Worm (Caenorhabditis elegans) whole organism, young adult: ENCODE measurements around the gene elpc-4.

Source experiments
- F49E8.2 ChIP-seq: sonication (generic microtip); optimal IDR thresholded peaks from 3 replicates; lab custom pipeline; 2017; ENCODE audit warnings: missing genetic modification characterization, mild to moderate bottlenecking, missing compliant biosample characterization, antibody characterized with exemption, moderate library complexity; ENCODE audit not compliant: insufficient read depth
- efl-1 ChIP-seq: fragments of 150-350 bp; optimal IDR thresholded peaks from 2 replicates; lab custom pipeline; 2014; ENCODE audit warnings: missing biosample characterization, missing genetic modification reagents, missing genetic modification characterization
- madf-6 ChIP-seq: fragments of 200-800 bp; sonication (Bioruptor generic); IDR thresholded peaks from 2 replicates; pipeline ENCODE4 v1.3.6; 2022; ENCODE audit warnings: missing genetic modification reagents, missing genetic modification characterization, missing compliant biosample characterization
- nfya-1 ChIP-seq: sonication (generic microtip); optimal IDR thresholded peaks from 2 replicates; lab custom pipeline; 2017; ENCODE audit warnings: antibody characterized with exemption, missing compliant biosample characterization, missing genetic modification characterization, borderline replicate concordance; ENCODE audit not compliant: insufficient read depth
- nhr-90 ChIP-seq: sonication (generic microtip); optimal IDR thresholded peaks from 2 replicates; lab custom pipeline; 2016; ENCODE audit warnings: missing genotype, mild to moderate bottlenecking, missing genetic modification characterization, missing compliant biosample characterization
- pha-4 ChIP-seq: fragments of 150-350 bp; sonication (generic microtip); optimal IDR thresholded peaks from 2 replicates; lab custom pipeline; 2014; ENCODE audit warnings: missing biosample characterization, missing genetic modification reagents, missing genetic modification characterization
- rpc-1 ChIP-seq, 2 experiments: fragments of 150-350 bp in 1 of 2; sonication (generic microtip) in 1 of 2; optimal IDR thresholded peaks; 2 replicates each; lab custom pipeline; 2014 to 2018; ENCODE audit warnings: missing biosample characterization in 1 of 2, missing genetic modification characterization in 1 of 2, missing genetic modification reagents in 1 of 2, missing genotype in 1 of 2
- snpc-1.3 ChIP-seq: sonication (generic microtip); optimal IDR thresholded peaks from 2 replicates; lab custom pipeline; 2017; ENCODE audit warnings: missing genetic modification characterization, mild to moderate bottlenecking, missing compliant biosample characterization, antibody characterized with exemption, moderate library complexity, missing genotype, missing genetic modification reagents; ENCODE audit not compliant: insufficient read depth
- snpc-4 ChIP-seq, 5 experiments: fragments of 150-350 bp in 1 of 5; sonication (generic microtip) in 4 of 5; optimal IDR thresholded peaks; 2 replicates each; lab custom pipeline; 2014 to 2018; ENCODE audit warnings: missing genetic modification characterization in 5 of 5, missing biosample characterization in 3 of 5, antibody characterized with exemption in 2 of 5, mild to moderate bottlenecking in 2 of 5, missing compliant biosample characterization in 2 of 5, missing genotype in 2 of 5, moderate library complexity in 2 of 5, missing genetic modification reagents in 1 of 5
- unc-130 ChIP-seq: sonication (generic microtip); optimal IDR thresholded peaks from 2 replicates; lab custom pipeline; 2016; ENCODE audit warnings: missing genetic modification reagents, missing genetic modification characterization, missing compliant biosample characterization
- ztf-22 ChIP-seq: fragments of 200-800 bp; sonication (Bioruptor generic); optimal IDR thresholded peaks from 2 replicates; lab custom pipeline; 2018; ENCODE audit warnings: mild to moderate bottlenecking, missing genetic modification characterization, moderate library complexity, missing compliant biosample characterization

DNA sequence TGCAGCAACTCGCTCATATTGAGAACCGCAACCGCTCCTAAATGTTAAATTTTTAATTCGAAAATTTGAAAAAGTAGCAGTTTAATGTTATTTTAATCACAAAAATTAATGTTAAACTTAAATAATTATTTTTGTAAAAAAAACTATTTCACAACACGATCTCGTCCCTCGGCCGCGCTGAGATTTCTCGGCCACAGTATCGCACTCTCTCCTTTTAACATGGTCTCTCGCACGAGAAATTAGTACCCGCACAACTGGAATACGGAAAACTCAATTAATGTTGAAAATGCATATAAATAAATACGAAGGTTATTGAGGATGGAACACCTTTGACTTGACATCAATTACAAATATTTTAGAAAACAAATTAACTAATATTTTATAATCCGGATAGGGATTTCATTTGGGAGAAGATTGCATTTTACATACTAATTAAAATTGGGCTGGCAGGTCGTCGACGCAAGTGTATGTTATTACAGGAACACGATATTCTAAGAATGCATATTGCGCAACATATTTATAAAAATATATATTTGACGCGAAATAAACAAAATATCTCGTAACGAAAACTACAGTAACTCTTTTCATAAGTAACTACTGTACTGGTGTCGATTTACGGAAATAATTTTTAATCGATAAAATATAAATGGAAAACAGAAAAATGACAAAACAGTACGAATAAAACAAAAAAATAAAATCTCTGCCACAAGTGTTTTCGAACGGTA lies 3.1 kb downstream of the elpc-4 start, which contains the start of gene dnc-4:
- no peak for TF ChIP-seq efl-1 (GFP tag; lab: Kevin White, UChicago)
- TF ChIP-seq unc-130, result no peak
- TF ChIP-seq nhr-90 (tag; lab: Kevin White, UChicago), result no peak
- TF ChIP-seq nfya-1 (tag; lab: Kevin White, UChicago), result no peak
- TF ChIP-seq rpc-1 (optimal IDR thresholded peaks at IDR 0.05; lab: Kevin White, UChicago), result no peak
- no peak for TF ChIP-seq rpc-1 (tag; optimal IDR thresholded peaks at IDR 0.05; lab: Kevin White, UChicago)
- TF ChIP-seq madf-6 (GFP tag; lab: Robert Waterston, UW), result no peak
- TF ChIP-seq snpc-4 (GFP tag; optimal IDR thresholded peaks at IDR 0.05; lab: Kevin White, UChicago), result no peak
- peak in 1 of 4 experiments; percentile 6 for TF ChIP-seq snpc-4 (tag; optimal IDR thresholded peaks at IDR 0.05; lab: Kevin White, UChicago)
- TF ChIP-seq F49E8.2 (tag; lab: Kevin White, UChicago), result no peak
- no peak for TF ChIP-seq pha-4
- TF ChIP-seq ztf-22 (GFP tag; lab: Kevin White, UChicago), result no peak
- TF ChIP-seq snpc-1.3 (tag; lab: Kevin White, UChicago), result no peak
